Worm (Caenorhabditis elegans) whole organism, L2 larva: ENCODE data around the gene suf-1.

Experiments
- mab-5 ChIP-seq: fragments of 150-350 bp; optimal IDR thresholded peaks from 2 replicates; lab custom pipeline; 2014; ENCODE audit warnings: missing biosample characterization, missing genetic modification characterization
- nhr-237 ChIP-seq: fragments of 150-350 bp; optimal IDR thresholded peaks from 2 replicates; lab custom pipeline; 2014; ENCODE audit warnings: missing biosample characterization, missing genetic modification characterization

- no peak for TF ChIP-seq mab-5 (tag; lab: Kevin White, UChicago)
- TF ChIP-seq nhr-237 (tag; lab: Kevin White, UChicago), result no peak
Observed at ce11 chrII:8603567-8604359, at the start of gene suf-1.
